Fruit fly (Drosophila melanogaster) Kc167 (cell line): Measurements from ENCODE around the gene CG13928.

Experiments used
- Myc ChIP-seq: fragments of >200 bp; optimal IDR thresholded peaks from 2 replicates; lab custom pipeline; 2017; ENCODE audit warnings: missing external identifiers
- Sin3A ChIP-seq: fragments of >200 bp; optimal IDR thresholded peaks from 2 replicates; lab custom pipeline; 2018; ENCODE audit warnings: missing external identifiers
- h ChIP-seq: fragments of >200 bp; optimal IDR thresholded peaks from 3 replicates; lab custom pipeline; 2018; ENCODE audit warnings: missing external identifiers
- insv ChIP-seq: fragments of >200 bp; optimal IDR thresholded peaks from 3 replicates; lab custom pipeline; 2018; ENCODE audit warnings: missing external identifiers
- psq ChIP-seq: fragments of >200 bp; optimal IDR thresholded peaks from 2 replicates; lab custom pipeline; 2017; ENCODE audit warnings: missing external identifiers
- ttk ChIP-seq: sonication (Bioruptor generic); optimal IDR thresholded peaks from 2 replicates; lab custom pipeline; 2017; ENCODE audit warnings: missing external identifiers

CG13928 gene

DNA sequence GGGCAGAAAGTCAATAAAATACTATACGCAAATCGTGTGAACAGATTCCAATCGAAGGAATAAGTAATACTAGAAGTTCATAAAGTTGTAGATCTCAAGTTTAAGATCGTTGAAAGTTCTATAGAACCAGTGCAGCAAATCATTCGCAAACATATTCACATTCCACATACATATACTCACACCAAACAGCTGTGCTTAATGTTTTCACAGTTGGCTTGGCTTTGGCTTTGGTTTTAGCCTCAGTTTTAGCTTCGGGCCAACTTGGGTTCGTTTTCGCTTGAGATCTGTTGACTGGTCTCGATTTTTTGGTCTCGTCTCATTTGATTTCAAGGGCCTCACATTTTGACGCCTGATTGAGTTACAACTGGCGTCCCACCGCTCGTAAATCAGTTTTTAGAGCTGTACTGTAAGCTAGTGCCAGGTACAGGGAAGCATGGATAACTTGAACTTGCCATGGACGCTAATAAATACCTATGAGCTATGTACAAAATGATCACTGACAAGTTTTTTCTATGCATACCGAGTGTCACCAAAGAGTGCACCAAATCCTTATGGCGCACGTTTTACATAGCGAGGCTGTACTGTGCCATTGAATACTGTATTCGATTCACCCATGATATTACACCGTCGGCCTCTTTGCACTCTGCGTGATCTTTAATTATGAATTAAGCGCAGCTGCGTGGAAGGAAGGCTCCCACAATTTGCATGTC lies 40.9 kb downstream of the CG13928 start:
- TF ChIP-seq h (lab: Kevin White, UChicago) (no peak), Myc (no peak), Sin3A (lab: Kevin White, UChicago) (no peak), insv (lab: Kevin White, UChicago) (no peak), ttk (lab: Kevin White, UChicago) (no peak), psq (no peak)

DNA sequence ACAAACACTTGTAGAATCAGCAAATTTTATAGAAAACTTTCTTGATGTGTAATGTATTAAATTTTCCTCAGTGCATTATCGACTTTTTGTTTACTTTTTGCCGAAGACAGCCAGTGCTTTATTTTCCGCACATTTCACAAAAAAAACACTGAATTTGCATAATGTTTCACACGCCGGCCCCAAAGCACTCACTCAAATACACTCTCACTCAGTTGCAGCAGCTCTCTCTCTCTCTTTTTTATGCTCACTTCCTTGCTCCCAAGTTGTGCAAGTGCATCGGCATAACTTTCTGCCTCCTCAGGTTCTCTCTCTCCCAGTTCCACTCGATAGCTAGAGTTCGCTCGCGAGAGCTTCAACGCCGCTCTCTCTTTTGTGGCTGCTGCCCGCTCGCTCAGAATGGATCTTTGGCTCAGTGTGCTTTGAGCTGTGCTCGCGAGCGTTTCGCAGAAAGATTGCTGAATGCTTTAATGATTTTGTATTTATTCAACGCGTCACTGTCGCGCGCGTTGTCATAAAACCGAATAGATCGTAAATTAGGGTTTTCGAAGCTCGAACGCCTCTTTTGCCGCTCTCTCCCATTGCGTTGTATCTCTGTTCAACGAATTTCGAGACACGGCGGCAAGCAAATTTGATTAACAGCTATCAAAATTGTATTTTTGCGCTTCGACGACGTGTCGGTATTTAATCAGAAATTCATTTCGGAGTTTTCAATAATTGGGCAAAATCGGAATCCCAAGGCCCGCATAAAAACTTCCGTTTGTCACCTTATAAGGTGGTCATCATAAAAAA lies 41.7 kb downstream of the CG13928 start:
- no peak for TF ChIP-seq Myc
- TF ChIP-seq ttk (lab: Kevin White, UChicago) = no peak
- TF ChIP-seq psq = no peak
- no peak for TF ChIP-seq h (lab: Kevin White, UChicago)

DNA sequence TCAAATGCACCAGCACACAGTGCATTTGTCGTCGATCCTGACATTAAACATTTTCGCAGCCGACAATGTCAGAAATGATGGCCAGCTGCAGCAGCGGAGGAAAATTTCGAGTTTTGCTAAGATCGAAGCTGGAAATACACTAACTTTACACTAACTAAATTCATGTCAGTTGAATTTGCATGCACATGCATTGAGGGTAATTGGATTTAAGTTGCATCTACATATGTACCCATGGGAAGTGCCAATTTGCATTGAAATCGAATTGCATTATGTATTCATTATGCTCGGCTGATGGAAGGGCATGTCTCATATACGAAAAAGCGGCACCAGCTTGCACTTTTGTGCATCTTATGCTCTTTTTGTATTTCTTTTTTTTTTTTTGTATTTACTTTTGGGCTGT lies 43.4 kb downstream of the CG13928 start:
- TF ChIP-seq Sin3A (lab: Kevin White, UChicago) = no peak
- no peak for TF ChIP-seq insv (lab: Kevin White, UChicago)
- TF ChIP-seq ttk (lab: Kevin White, UChicago) = no peak
- TF ChIP-seq Myc = no peak
- no peak for TF ChIP-seq psq
- TF ChIP-seq h (lab: Kevin White, UChicago) = no peak

DNA sequence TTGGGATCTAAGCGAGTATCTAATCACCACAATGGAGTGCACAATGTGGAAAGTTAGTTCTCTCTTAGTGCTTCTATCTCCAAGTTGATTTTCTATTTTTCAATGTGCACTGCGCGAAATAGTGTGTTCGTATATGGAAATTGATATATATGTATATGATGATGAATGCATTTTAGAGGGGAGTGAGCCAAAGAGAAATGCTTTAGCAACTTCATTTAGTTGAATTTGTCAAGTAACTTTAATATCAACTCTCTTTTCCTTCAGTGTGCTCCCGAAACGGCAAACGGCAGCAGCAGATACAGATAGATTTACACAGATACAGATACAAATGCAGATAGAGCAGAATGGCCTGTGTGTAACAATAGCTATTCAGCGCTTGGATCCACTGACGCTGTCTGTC lies 44.2 kb downstream of the CG13928 start:
- TF ChIP-seq h (lab: Kevin White, UChicago) (no peak), Myc (no peak), psq (no peak), ttk (lab: Kevin White, UChicago) (no peak), Sin3A (lab: Kevin White, UChicago) (no peak), insv (lab: Kevin White, UChicago) (no peak)

DNA sequence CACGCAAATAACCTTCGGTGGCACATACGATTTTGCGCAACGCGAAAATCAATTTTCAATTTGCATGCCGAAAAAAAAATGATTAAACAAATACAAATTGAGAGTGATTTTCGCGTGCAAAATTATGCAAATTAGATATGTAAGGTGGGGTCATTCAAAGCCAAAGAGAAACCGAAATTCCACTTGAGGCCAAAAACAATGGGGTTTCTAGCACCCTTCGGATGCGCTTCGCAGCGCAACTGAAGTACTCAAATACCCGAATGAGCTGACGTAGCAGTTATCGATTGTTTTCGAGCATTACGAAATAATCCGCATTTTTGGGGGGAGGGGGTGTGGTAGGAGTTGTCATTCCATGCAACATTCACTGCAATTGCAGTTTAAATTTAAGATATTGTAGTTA lies 47.4 kb downstream of the CG13928 start:
- TF ChIP-seq ttk (lab: Kevin White, UChicago) (no peak), psq (no peak), insv (lab: Kevin White, UChicago) (no peak), Sin3A (lab: Kevin White, UChicago) (no peak), Myc (no peak), h (lab: Kevin White, UChicago) (no peak)

DNA sequence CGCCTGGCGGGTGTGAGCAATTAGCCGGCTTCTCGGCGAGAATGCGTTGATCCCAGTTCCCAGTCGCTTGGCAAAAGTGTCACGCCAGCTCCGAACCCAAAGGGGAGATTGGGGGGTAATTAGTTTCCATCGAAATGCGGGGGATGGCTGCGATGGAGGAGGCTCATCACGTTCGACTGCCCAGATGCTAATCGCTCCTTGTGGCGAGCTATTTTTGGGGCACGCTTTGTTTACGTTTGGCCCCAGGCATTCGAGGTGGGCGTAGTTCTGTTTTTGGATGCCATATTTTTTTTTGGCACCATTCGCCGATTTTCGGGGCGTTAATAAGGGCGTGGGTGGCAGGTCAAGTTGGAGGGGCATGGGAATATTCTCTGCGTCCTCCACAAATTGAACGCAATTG lies 48.0 kb downstream of the CG13928 start:
- no peak for TF ChIP-seq h (lab: Kevin White, UChicago)
- no peak for TF ChIP-seq ttk (lab: Kevin White, UChicago)
- no peak for TF ChIP-seq insv (lab: Kevin White, UChicago)
- no peak for TF ChIP-seq Sin3A (lab: Kevin White, UChicago)
- TF ChIP-seq Myc = no peak
- TF ChIP-seq psq = no peak

DNA sequence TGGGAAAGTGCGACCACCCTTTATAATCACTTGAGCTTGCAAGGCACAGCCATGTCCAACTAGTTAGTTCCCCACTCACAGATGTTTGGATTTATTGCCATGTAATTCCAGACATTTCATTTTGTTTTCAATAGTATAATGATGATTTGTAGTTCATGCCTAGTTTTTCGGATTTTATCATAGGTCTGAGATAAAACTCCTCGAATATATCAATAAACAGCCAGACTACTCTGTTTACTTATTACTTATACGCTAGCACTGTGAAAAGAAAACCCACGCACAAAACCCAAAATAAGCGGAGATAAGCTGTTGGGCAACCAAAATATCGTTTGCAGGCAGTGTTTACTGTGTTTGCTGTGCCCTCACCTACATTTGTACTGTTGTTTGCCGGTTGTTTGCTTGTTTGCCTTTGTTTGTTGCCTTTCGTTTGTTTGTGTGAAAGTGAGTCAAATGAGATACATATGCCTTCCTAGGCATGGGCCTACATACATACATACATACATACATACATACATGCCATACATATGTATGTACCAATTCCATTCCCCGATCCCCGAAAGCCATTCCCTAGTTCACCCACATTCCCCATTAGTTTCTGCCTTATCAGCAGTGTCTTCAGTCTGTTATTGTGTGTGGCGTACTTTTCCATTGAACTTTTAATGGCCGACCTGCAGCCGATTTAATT lies 48.9 kb downstream of the CG13928 start:
- TF ChIP-seq ttk (lab: Kevin White, UChicago) (no peak), insv (lab: Kevin White, UChicago) (no peak), psq (no peak), h (lab: Kevin White, UChicago) (no peak), Myc (no peak), Sin3A (lab: Kevin White, UChicago) (no peak)

DNA sequence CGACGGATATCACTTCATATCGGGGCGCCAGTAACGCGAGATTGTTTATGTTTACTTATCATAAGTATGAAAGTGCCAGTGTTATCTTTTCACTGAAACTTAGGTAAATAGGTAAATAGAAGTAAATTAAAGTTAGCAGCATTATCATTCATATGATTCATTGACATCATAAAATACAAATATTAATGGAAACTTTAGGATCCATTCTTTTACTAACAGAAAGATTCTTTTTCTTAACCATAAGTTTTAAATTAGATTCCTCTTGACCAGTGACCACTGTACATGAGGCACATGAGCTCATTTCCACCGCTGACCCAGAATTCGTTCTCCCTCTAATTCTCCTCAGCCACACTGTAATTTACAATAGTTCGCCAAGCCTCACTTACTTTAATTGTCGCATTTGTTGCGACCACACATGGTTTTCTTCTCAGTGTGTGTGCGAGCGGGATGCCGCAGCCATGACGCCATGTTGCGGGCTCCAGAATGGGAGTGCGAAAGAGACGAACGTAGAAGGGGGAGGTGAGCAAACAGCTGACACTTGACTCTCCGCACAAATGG lies 49.7 kb downstream of the CG13928 start:
- no peak for TF ChIP-seq ttk (lab: Kevin White, UChicago)
- TF ChIP-seq Sin3A (lab: Kevin White, UChicago) = no peak
- TF ChIP-seq h (lab: Kevin White, UChicago) = no peak
- no peak for TF ChIP-seq Myc
- TF ChIP-seq insv (lab: Kevin White, UChicago) = no peak
- no peak for TF ChIP-seq psq

DNA sequence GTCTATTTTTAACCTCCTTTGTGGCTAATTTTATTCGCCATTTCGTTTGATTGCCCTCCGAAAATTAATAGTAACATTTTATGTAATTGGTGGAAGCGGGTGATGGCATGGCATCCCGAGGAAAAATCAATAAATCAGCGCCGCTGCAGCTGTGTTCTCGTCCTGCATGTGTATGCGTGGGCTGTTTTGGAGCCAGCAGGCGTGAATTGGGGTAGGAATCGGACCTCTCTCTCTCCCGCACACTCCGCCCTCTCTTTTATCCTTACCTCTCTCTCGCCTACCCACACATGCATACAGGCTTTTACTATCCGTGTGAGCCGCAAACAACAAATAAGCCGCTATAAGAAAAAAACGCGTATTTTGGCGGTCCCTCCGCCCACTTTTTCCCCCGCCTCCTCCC lies 50.8 kb downstream of the CG13928 start:
- TF ChIP-seq psq (no peak), Sin3A (lab: Kevin White, UChicago) (no peak), ttk (lab: Kevin White, UChicago) (no peak), Myc (no peak), h (lab: Kevin White, UChicago) (no peak), insv (lab: Kevin White, UChicago) (no peak)

DNA sequence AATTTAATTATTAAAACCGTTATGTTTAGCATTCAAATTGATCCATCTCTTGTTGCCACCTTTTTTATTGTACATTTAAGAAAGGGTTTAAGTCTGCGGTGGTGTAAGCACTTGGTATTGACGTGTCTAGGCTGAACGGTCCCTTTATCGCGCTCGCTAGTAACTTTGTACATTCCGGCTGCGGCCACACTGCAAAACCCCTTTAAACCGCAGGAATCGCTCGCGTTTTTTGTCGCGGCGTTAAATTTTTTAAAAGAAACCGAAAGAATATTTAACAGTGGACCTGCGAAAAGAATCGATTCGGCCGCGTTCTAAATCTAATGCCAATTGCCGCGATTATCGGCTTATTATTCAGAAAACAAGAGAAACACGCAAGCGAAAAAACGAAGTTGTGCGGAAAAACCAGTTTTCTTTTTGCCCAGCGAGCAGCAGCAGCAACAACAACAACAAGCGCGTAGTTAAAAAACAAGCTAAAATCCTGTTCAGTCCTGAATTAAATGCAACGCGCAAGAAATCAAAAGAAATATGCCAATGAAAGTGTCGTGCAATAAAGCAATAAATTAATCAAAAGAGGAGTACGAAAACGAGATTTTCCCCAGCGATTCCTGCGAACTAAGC lies 51.6 kb downstream of the CG13928 start, which contains the start of gene CG13917:
TSS of gene CG13917 (plus strand) at position 211 of the 618 bp plus-strand sequence.
- TF ChIP-seq ttk (lab: Kevin White, UChicago) (no peak), h (lab: Kevin White, UChicago) (no peak), insv (lab: Kevin White, UChicago) (no peak), psq (no peak), Sin3A (lab: Kevin White, UChicago) (no peak), Myc (no peak)
